Worm (Caenorhabditis elegans) whole organism, L4 larva: ENCODE data around the gene ZK813.2.

Source experiments
- gei-8 ChIP-seq: fragments of 200-800 bp; sonication (Bioruptor generic); optimal IDR thresholded peaks from 2 replicates; lab custom pipeline; 2018; ENCODE audit warnings: mild to moderate bottlenecking, missing genetic modification characterization, missing compliant biosample characterization
- lin-13 ChIP-seq: fragments of 150-350 bp; optimal IDR thresholded peaks from 2 replicates; lab custom pipeline; 2014; ENCODE audit warnings: missing biosample characterization, missing genetic modification reagents, missing genetic modification characterization
- nhr-111 ChIP-seq: fragments of 200-800 bp; sonication (Bioruptor generic); optimal IDR thresholded peaks from 2 replicates; lab custom pipeline; 2018; ENCODE audit warnings: mild to moderate bottlenecking, missing genetic modification characterization, missing compliant biosample characterization
- snpc-4 ChIP-seq: fragments of 150-350 bp; optimal IDR thresholded peaks from 2 replicates; lab custom pipeline; 2014; ENCODE audit warnings: missing biosample characterization, missing genetic modification characterization

ce11 chrX:3488993-3489392, 45.4 kb downstream of the ZK813.2 start, which contains the start of gene C12D12.3:
- TF ChIP-seq lin-13 (GFP tag; lab: Kevin White, UChicago) = no peak
- no peak for TF ChIP-seq nhr-111 (GFP tag; lab: Kevin White, UChicago)
- no peak for TF ChIP-seq snpc-4 (tag; lab: Kevin White, UChicago)
- TF ChIP-seq gei-8 (GFP tag; lab: Kevin White, UChicago) = no peak
